Fruit fly (Drosophila melanogaster): ENCODE measurements around the gene Atet.

dm6 chr2L:4332583-4332961 lies 1.1 kb upstream of the Atet start:
- TF ChIP-seq CG12768 (GFP tag; optimal IDR thresholded peaks at IDR 0.05) (no peak), ovo (GFP tag; optimal IDR thresholded peaks at IDR 0.05) (no peak), toe (GFP tag; optimal IDR thresholded peaks at IDR 0.05) (no peak), cic (GFP tag; optimal IDR thresholded peaks at IDR 0.05) (no peak), Clk (GFP tag; optimal IDR thresholded peaks at IDR 0.05) (no peak), CG7101 (tag; optimal IDR thresholded peaks at IDR 0.05) (no peak), kay (GFP tag; ENCODE audit: borderline replicate concordance) (peak; percentile 94), Crg-1 (GFP tag; optimal IDR thresholded peaks at IDR 0.05) (no peak), bab1 (GFP tag; optimal IDR thresholded peaks at IDR 0.05) (no peak), tj (GFP tag; optimal IDR thresholded peaks at IDR 0.05) (no peak)
